Fruit fly (Drosophila melanogaster): Measurements from ENCODE around the gene CG9686.

- TF ChIP-seq psq (GFP tag; optimal IDR thresholded peaks at IDR 0.05) (no peak), Hnf4 (GFP tag; optimal IDR thresholded peaks at IDR 0.05) (no peak), pan (optimal IDR thresholded peaks at IDR 0.05) (no peak), fru (GFP tag; optimal IDR thresholded peaks at IDR 0.05) (no peak), dl (GFP tag; optimal IDR thresholded peaks at IDR 0.05; ENCODE audit: insufficient read depth in 1 of 2, partially characterized antibody in 2 of 2) (no peak), woc (GFP tag; optimal IDR thresholded peaks at IDR 0.05) (no peak), usp (GFP tag; optimal IDR thresholded peaks at IDR 0.05) (no peak), ey (GFP tag; optimal IDR thresholded peaks at IDR 0.05) (no peak), h (GFP tag; optimal IDR thresholded peaks at IDR 0.05) (no peak), Myc (optimal IDR thresholded peaks at IDR 0.05) (no peak)
These were observed 2.4 kb upstream of the CG9686 start for dm6 chrX:9877240-9877639.
